Worm (Caenorhabditis elegans): Measurements from ENCODE around the gene dvc-1.

dvc-1 gene

DNA sequence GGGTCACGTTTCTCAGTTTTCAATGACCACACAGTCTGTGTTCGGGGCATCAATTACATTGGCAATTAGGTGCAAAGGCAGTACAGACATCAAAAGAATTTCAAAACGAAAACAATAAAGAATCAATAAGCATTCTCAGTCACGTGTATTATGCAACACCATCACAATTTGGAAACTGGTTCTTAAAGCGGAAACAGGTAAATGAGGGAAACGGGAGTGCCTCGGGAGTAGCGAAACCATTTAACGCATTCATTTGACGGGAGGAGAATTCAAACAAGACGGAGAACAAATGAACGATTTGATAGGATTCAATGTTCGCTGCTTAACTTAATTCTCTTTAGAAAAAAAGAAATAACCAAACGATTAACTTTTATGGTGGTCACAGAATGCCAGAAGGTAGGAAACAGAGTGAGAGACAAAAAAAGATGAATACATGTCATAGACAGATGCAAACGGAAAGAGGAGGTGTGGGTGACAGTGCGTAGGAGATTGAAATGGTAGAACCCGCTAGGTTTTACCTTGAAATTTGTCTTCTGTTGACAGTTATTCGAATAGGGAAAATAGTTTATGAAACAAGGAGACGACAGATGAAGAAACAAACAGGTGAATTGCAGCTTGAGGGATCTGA, 42.4 kb downstream of the dvc-1 start:
- TF ChIP-seq K02D7.2 (tag; optimal IDR thresholded peaks at IDR 0.05), result no peak
- peak; percentile 32 for TF ChIP-seq ceh-31 (tag; optimal IDR thresholded peaks at IDR 0.05)

DNA sequence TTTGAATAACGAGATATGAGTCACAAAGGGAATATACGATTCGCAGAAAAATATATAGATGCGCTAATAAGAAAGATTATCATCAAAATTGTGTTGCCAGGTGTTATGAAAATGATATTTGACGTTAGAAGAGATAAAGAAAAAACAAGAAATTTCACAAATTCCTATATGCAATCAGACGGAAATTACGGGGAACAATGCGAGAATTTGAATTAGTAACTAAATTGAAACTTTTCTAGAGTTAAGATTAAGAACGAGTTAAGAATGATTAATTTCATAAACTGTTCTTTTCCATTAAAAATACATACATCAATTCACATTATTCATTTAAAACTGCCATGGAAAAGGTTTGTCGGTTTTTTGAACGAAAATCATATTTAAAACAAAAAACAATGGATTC, 43.0 kb downstream of the dvc-1 start, which contains the start of gene clc-6:
clc-6 (minus strand) TSS at position 101 of the 400 bp plus-strand sequence.
- TF ChIP-seq fax-1 (tag; optimal IDR thresholded peaks at IDR 0.05) (no peak), fkh-6 (tag; optimal IDR thresholded peaks at IDR 0.05) (no peak), pag-3 (tag; optimal IDR thresholded peaks at IDR 0.05; ENCODE audit: borderline replicate concordance) (no peak), gmeb-2 (tag; optimal IDR thresholded peaks at IDR 0.05) (no peak), pqm-1 (tag; optimal IDR thresholded peaks at IDR 0.05) (no peak), ref-2 (tag; optimal IDR thresholded peaks at IDR 0.05) (no peak), dve-1 (tag; optimal IDR thresholded peaks at IDR 0.05) (no peak), zip-5 (tag; optimal IDR thresholded peaks at IDR 0.05) (no peak), unc-3 (GFP tag; conservative IDR thresholded peaks at IDR 0.05) (no peak), unc-3 (tag; optimal IDR thresholded peaks at IDR 0.05) (no peak), nhr-232 (tag; optimal IDR thresholded peaks at IDR 0.05) (no peak), hlh-30 (tag; optimal IDR thresholded peaks at IDR 0.05; ENCODE audit: insufficient read depth) (no peak), eyg-1 (tag; optimal IDR thresholded peaks at IDR 0.05) (no peak), hlh-6 (tag; optimal IDR thresholded peaks at IDR 0.05) (no peak), hlh-15 (tag; optimal IDR thresholded peaks at IDR 0.05) (no peak), C38D4.7 (GFP tag; optimal IDR thresholded peaks at IDR 0.05) (no peak), Y22D7AL.16 (tag; optimal IDR thresholded peaks at IDR 0.05) (no peak), pat-9 (tag; optimal IDR thresholded peaks at IDR 0.05) (no peak), hlh-13 (GFP tag; optimal IDR thresholded peaks at IDR 0.05) (no peak)

DNA sequence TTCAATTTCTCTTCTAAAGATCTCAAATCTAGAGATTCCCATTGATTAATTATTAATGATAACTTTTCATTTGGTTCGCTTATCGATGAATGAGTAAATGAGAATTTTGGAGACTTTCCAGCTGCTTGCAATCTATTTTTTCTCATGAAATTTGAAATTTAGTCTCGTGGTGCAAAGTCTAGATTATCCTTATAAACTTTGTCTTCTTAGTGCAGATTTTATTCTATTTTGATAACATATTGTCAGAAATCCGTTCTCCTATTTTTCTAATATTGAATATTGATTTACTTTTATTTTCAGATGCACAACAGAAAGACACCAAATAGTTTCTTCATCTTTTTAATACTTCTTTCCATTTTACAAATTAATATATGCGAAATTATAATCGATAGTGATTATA, 48.1 kb downstream of the dvc-1 start, which contains the start of gene lgc-49:
lgc-49 (plus strand) TSS at position 301 of the 400 bp plus-strand sequence.
- no peak for TF ChIP-seq ref-2 (tag; optimal IDR thresholded peaks at IDR 0.05)
- TF ChIP-seq ceh-48 (tag; optimal IDR thresholded peaks at IDR 0.05), result no peak
- no peak for TF ChIP-seq ets-4 (tag; optimal IDR thresholded peaks at IDR 0.05)
- TF ChIP-seq ceh-31 (tag; optimal IDR thresholded peaks at IDR 0.05), result no peak
- TF ChIP-seq ceh-30 (tag; optimal IDR thresholded peaks at IDR 0.05), result no peak
